Fruit fly (Drosophila melanogaster): ENCODE results near the gene NTPase.

The NTPase gene

dm6 chr2L:2857862-2858734 lies 27.6 kb downstream of the NTPase start:
- TF ChIP-seq CG12104 (GFP tag; optimal IDR thresholded peaks at IDR 0.05) = no peak
- no peak for TF ChIP-seq toy (GFP tag; IDR thresholded peaks at IDR 0.05)
- no peak for TF ChIP-seq CG1602 (GFP tag; optimal IDR thresholded peaks at IDR 0.05)
- no peak for TF ChIP-seq trem (tag; optimal IDR thresholded peaks at IDR 0.05)
- TF ChIP-seq CG17328 (GFP tag; IDR thresholded peaks at IDR 0.05) = no peak
- TF ChIP-seq Ssrp (tag; optimal IDR thresholded peaks at IDR 0.05) = peak; percentile 55
- no peak for TF ChIP-seq prd (optimal IDR thresholded peaks at IDR 0.05)
- TF ChIP-seq prd (GFP tag; IDR thresholded peaks at IDR 0.05) = peak; percentile 34; the same call in 1 of the 3 replicates
- no peak for TF ChIP-seq nmo (GFP tag; optimal IDR thresholded peaks at IDR 0.05)
- no peak for TF ChIP-seq Dref (GFP tag; IDR thresholded peaks at IDR 0.05)
- TF ChIP-seq rib (GFP tag; IDR thresholded peaks at IDR 0.05) = peak; percentile 76; the same call in 1 of the 2 replicates
- peak; percentile 43 for TF ChIP-seq CG13894 (tag; optimal IDR thresholded peaks at IDR 0.05)
- peak; percentile 16 for TF ChIP-seq CG2712 (tag; optimal IDR thresholded peaks at IDR 0.05)
- no peak for TF ChIP-seq vvl (GFP tag; IDR thresholded peaks at IDR 0.05)
- no peak for TF ChIP-seq lola (GFP tag; optimal IDR thresholded peaks at IDR 0.05)
- TF ChIP-seq ara (GFP tag; IDR thresholded peaks at IDR 0.05) = no peak
- no peak for TF ChIP-seq CG6765 (GFP tag; optimal IDR thresholded peaks at IDR 0.05)
- TF ChIP-seq Optix (GFP tag; IDR thresholded peaks at IDR 0.05) = no peak
- TF ChIP-seq fd96Cb (tag; optimal IDR thresholded peaks at IDR 0.05) = no peak
- peak; percentile 11 for TF ChIP-seq CG6254 (GFP tag; optimal IDR thresholded peaks at IDR 0.05)
- no peak for TF ChIP-seq CG17186 (GFP tag; optimal IDR thresholded peaks at IDR 0.05)
- TF ChIP-seq btn (GFP tag; optimal IDR thresholded peaks at IDR 0.05) = no peak
- TF ChIP-seq E2f1 (GFP tag; IDR thresholded peaks at IDR 0.05) = no peak
- TF ChIP-seq kay (GFP tag; optimal IDR thresholded peaks at IDR 0.05) = peak; percentile 28
- TF ChIP-seq CG11696 (GFP tag; IDR thresholded peaks at IDR 0.05) = no peak
- TF ChIP-seq stc (GFP tag; IDR thresholded peaks at IDR 0.05) = no peak
- TF ChIP-seq CG7987 (GFP tag; optimal IDR thresholded peaks at IDR 0.05) = peak; percentile 44
- TF ChIP-seq usp (GFP tag; optimal IDR thresholded peaks at IDR 0.05) = no peak
- TF ChIP-seq CG17829 (tag; optimal IDR thresholded peaks at IDR 0.05) = no peak
- TF ChIP-seq CG18764 (GFP tag; optimal IDR thresholded peaks at IDR 0.05) = no peak
- no peak for TF ChIP-seq CG8765 (GFP tag; IDR thresholded peaks at IDR 0.05)
- no peak for TF ChIP-seq CG4707 (GFP tag; optimal IDR thresholded peaks at IDR 0.05)
- no peak for TF ChIP-seq Deaf1 (tag; optimal IDR thresholded peaks at IDR 0.05)
- TF ChIP-seq Side (GFP tag; optimal IDR thresholded peaks at IDR 0.05) = peak; percentile 3
- TF ChIP-seq Adf1 (GFP tag; IDR thresholded peaks at IDR 0.05) = no peak
- TF ChIP-seq HLH3B (GFP tag; IDR thresholded peaks at IDR 0.05) = no peak
- peak; percentile 39; the same call in 2 of the 3 replicates for TF ChIP-seq Aef1 (GFP tag; IDR thresholded peaks at IDR 0.05)
- no peak for TF ChIP-seq CG7786 (GFP tag; optimal IDR thresholded peaks at IDR 0.05)
- no peak for TF ChIP-seq Atf-2 (GFP tag; optimal IDR thresholded peaks at IDR 0.05)
- no peak for TF ChIP-seq NC2β (GFP tag; optimal IDR thresholded peaks at IDR 0.05)
- no peak for TF ChIP-seq gfzf (GFP tag; optimal IDR thresholded peaks at IDR 0.05)
- no peak for TF ChIP-seq CG8089 (GFP tag; optimal IDR thresholded peaks at IDR 0.05)
- TF ChIP-seq luna (GFP tag; optimal IDR thresholded peaks at IDR 0.05) = no peak
- no peak for TF ChIP-seq D19B (GFP tag; optimal IDR thresholded peaks at IDR 0.05)
- TF ChIP-seq CG33213 (GFP tag; optimal IDR thresholded peaks at IDR 0.05) = no peak
- TF ChIP-seq da (GFP tag; optimal IDR thresholded peaks at IDR 0.05) = no peak
- TF ChIP-seq chif (GFP tag; optimal IDR thresholded peaks at IDR 0.05) = no peak
- TF ChIP-seq Nf-YA (GFP tag; IDR thresholded peaks at IDR 0.05) = no peak
- peak in 1 of 2 experiments; percentile 25 for TF ChIP-seq crp (GFP tag; optimal IDR thresholded peaks at IDR 0.05)
- no peak for TF ChIP-seq hkb (optimal IDR thresholded peaks at IDR 0.05)
- no peak for TF ChIP-seq hkb (GFP tag; IDR thresholded peaks at IDR 0.05)

Data from whole organism, embryonic.